Fruit fly (Drosophila melanogaster): Measurements from ENCODE around the gene kkv.

Gene kkv

DNA sequence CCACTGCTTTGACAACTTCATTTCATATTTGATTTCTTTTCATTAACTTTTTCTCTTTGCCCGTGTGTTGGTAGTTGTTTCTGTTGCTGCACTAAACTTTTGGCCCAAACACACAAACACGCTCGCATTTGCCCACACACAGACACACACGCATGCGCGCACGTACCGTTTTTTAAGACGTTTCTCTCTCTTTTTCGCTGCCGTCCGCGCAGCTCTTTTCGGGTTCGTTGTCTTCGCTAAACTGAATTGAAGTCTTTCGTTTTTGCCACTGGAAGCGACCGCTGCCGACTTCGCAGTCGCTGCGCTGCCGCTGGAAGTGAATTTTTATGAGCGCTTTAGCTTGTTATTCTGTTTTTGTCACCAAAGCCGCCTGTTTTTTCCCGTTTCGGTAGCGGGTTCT, at the start of gene kkv:
TSS of gene kkv (minus strand) at position 246 of the 400 bp plus-strand sequence.
- no peak for TF ChIP-seq CG33017 (tag; optimal IDR thresholded peaks at IDR 0.05)

DNA sequence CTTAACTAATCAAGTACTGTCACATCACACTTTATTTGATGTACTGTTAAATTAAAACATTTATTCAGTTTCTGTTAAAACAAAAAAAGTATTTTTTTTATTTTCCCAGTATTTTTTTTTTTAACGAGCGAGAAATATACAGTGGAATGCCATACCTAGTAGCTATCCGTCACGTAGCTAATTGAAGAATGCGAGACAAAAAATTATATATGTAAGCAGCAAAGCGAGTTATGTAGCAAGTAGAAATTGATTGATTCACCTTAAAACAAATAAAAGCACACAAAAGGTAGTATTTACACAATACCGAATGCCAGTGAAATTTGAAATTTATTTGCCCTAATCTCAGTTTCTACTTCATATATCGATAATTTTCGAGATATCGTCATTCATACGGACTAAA, 46.1 kb upstream of the kkv start:
- TF ChIP-seq cnc (optimal IDR thresholded peaks at IDR 0.05) (no peak), bab1 (GFP tag; optimal IDR thresholded peaks at IDR 0.05) (no peak), Mnt (GFP tag; optimal IDR thresholded peaks at IDR 0.05) (no peak), Clk (GFP tag; optimal IDR thresholded peaks at IDR 0.05) (no peak), ovo (GFP tag; optimal IDR thresholded peaks at IDR 0.05) (no peak), Crg-1 (GFP tag; optimal IDR thresholded peaks at IDR 0.05) (no peak), CG11617 (GFP tag; optimal IDR thresholded peaks at IDR 0.05) (no peak), toe (GFP tag; optimal IDR thresholded peaks at IDR 0.05) (no peak)

DNA sequence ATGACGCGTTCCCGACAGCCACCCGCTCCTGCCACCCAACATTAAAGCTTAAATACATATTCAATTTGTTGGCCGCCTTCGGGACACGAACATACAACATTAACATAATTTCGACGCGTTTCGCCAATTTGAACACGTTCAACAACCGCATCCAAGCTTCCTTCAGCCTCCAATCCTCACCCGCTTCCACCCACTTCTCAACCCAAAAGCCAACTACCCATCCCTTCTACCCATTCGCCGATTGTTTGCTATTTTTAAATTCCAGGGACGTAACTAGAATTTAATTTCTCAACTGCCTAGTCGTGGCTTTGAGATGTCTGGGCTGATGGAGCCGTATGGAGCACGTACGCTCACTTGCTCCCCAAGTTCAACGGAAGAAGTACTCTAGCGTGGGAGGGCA, 37.1 kb upstream of the kkv start:
- TF ChIP-seq Hr96 (GFP tag; optimal IDR thresholded peaks at IDR 0.05) (no peak), pad (GFP tag; optimal IDR thresholded peaks at IDR 0.05) (no peak), cnc (optimal IDR thresholded peaks at IDR 0.05) (no peak), Mnt (GFP tag; optimal IDR thresholded peaks at IDR 0.05) (no peak), CG14711 (tag; optimal IDR thresholded peaks at IDR 0.05) (no peak), CG12768 (GFP tag; optimal IDR thresholded peaks at IDR 0.05) (no peak), CG11617 (GFP tag; optimal IDR thresholded peaks at IDR 0.05) (no peak), Crg-1 (GFP tag; optimal IDR thresholded peaks at IDR 0.05) (no peak), bab1 (GFP tag; optimal IDR thresholded peaks at IDR 0.05) (no peak), tj (GFP tag; optimal IDR thresholded peaks at IDR 0.05) (no peak), CG7101 (tag; optimal IDR thresholded peaks at IDR 0.05) (no peak), CG1620 (GFP tag; optimal IDR thresholded peaks at IDR 0.05) (no peak)

DNA sequence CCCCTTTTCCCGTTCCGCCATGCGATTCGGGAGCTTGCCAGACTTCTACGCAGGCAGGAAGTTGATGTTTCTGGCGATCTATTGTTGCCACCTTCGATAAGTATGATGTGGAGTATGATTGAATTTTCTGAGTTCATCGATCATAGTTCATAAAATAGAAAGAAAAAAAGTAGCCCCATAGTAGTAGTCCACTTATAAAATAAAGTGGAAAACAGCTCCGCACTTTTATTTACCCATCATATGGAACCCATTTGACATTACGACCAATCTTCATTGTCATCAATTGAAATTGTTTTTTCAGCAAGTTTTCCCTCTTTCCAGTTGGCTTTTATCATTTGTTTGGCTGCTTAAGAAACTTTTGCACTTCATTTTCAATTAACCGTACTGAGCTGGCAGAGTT, 34.5 kb upstream of the kkv start, which contains the start of gene CG12147:
TSS of gene CG12147 (minus strand) at position 101 of the 400 bp plus-strand sequence.
- no peak for TF ChIP-seq CG14711 (tag; optimal IDR thresholded peaks at IDR 0.05)
- no peak for TF ChIP-seq cnc (optimal IDR thresholded peaks at IDR 0.05)
- TF ChIP-seq CG7045 (GFP tag; optimal IDR thresholded peaks at IDR 0.05): no peak
- TF ChIP-seq pad (GFP tag; optimal IDR thresholded peaks at IDR 0.05): no peak
- no peak for TF ChIP-seq Clk (GFP tag; optimal IDR thresholded peaks at IDR 0.05)
- no peak for TF ChIP-seq CG5204 (GFP tag; optimal IDR thresholded peaks at IDR 0.05)
- no peak for TF ChIP-seq CG1620 (GFP tag; optimal IDR thresholded peaks at IDR 0.05)

DNA sequence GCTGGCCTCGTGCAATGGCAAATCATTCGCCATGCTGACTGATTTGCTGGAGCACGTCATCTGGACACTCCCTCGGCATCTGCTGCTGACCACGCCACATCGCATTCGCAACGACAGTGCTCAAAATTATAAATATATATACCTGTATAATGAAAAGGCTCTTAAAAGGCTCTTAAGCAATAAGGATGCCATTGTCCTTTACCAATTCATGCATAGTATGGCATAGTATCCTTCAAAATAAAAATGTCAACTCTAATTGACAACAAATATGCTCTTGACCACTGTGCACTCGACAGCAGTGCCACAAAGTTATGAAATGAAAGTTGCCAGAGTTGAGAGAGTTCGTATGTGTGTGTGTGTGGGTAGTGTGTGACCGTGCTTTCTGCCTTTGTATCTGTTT, 29.5 kb upstream of the kkv start:
- TF ChIP-seq cnc (optimal IDR thresholded peaks at IDR 0.05) (no peak), kay (GFP tag; ENCODE audit: borderline replicate concordance) (peak; percentile 60)

DNA sequence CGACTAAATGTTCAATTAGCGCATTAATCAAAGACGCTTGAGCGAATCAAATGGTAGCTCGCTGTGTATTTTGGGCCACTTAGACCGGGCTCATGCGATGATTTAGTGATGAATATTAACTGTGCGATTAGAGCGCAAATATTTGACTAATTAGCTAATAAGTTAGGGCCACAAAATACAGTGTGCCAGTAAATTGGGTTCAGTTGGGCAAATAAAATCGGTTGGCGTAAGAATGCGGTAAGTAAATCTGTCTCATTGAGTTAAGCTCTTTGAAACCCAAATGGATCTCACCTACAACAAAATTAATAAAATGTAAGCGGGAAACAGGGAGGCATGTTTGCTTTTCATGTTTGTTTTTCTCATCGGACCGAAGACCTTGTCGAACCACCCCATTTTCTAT, 27.8 kb upstream of the kkv start:
- TF ChIP-seq Hr96 (GFP tag; optimal IDR thresholded peaks at IDR 0.05) (no peak), CG14711 (tag; optimal IDR thresholded peaks at IDR 0.05) (no peak), kay (GFP tag; ENCODE audit: borderline replicate concordance) (no peak), bab1 (GFP tag; optimal IDR thresholded peaks at IDR 0.05) (no peak), pad (GFP tag; optimal IDR thresholded peaks at IDR 0.05) (no peak), Clk (GFP tag; optimal IDR thresholded peaks at IDR 0.05) (no peak), CG1620 (GFP tag; optimal IDR thresholded peaks at IDR 0.05) (no peak), CG33017 (tag; optimal IDR thresholded peaks at IDR 0.05) (no peak), CG7045 (GFP tag; optimal IDR thresholded peaks at IDR 0.05) (no peak), CG5204 (GFP tag; optimal IDR thresholded peaks at IDR 0.05) (no peak), ovo (GFP tag; optimal IDR thresholded peaks at IDR 0.05) (no peak), CG11617 (GFP tag; optimal IDR thresholded peaks at IDR 0.05) (no peak), CG12768 (GFP tag; optimal IDR thresholded peaks at IDR 0.05) (no peak), toe (GFP tag; optimal IDR thresholded peaks at IDR 0.05) (no peak), cic (GFP tag; optimal IDR thresholded peaks at IDR 0.05) (no peak), Mnt (GFP tag; optimal IDR thresholded peaks at IDR 0.05) (no peak), cnc (optimal IDR thresholded peaks at IDR 0.05) (no peak), Crg-1 (GFP tag; optimal IDR thresholded peaks at IDR 0.05) (no peak)

DNA sequence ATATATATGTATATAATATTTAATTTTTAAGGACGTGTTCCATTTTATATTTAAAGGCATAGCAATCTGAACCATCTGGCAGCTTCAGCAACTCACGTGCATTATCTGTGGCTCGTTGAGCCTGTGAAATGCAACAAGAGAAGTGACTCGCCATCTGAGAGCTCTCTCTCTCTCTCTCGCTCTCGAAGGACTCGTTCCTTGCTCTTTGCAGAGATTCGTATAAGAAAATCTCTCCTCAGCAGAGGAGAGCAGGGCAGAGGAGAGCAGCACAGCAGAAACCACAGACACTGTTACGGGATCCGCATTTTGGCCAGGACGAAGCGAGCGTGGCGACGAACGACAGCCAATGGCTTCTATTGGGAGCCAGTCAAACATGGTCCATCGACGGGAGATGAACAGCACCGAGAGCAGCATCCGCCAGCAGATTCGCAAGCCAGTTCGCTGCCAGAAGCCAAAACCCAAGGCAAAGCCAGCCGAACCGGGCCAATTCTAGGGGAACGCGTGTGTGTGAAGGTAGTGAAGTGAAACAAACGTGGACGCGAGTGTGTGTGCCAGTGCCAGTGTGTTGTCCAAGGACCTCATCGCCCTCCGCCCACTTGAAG, 21.6 kb upstream of the kkv start, which contains the start of gene CG14669:
TSS of gene CG14669 (plus strand) at position 381 of the 602 bp plus-strand sequence.
- TF ChIP-seq CG7101 (tag; optimal IDR thresholded peaks at IDR 0.05): no peak

DNA sequence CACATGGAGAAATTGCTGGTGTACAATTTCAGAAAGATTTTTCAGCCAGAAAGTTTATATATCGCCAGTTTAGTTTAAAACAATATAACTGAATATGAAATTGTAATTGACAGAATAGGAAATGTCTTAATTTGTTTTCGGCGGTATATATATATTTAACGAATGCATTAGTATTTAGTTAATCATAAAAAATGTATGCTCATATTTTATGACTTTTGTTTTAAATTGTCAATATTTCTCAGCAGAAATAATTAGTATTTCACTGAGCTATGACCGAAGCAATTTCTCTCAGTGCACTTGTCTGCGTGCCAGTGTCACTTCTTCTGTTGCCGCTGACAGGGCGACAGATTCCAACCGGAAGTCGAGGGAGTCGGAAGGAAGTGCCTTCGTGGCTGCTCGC, 20.3 kb upstream of the kkv start:
- TF ChIP-seq cnc (optimal IDR thresholded peaks at IDR 0.05): no peak
- TF ChIP-seq CG5204 (GFP tag; optimal IDR thresholded peaks at IDR 0.05): peak; percentile 7
- no peak for TF ChIP-seq toe (GFP tag; optimal IDR thresholded peaks at IDR 0.05)
- no peak for TF ChIP-seq Crg-1 (GFP tag; optimal IDR thresholded peaks at IDR 0.05)
- peak; percentile 13 for TF ChIP-seq CG7045 (GFP tag; optimal IDR thresholded peaks at IDR 0.05)
